Fruit fly (Drosophila melanogaster) whole organism, prepupa: ENCODE measurements around the gene DAAM.
A peak's percentile ranks its signal among the peaks of the same experiment; 100 is the strongest.

Experiments used
- Blimp-1 ChIP-seq: fragments of 200-800 bp; sonication (Bioruptor generic); optimal IDR thresholded peaks from 3 replicates; lab custom pipeline; 2017; ENCODE audit warnings: missing biosample characterization, missing genetic modification characterization, mild to moderate bottlenecking, moderate library complexity, missing genetic modification reagents
- CG10669 ChIP-seq: fragments of 200-800 bp; sonication (Bioruptor generic); optimal IDR thresholded peaks from 3 replicates; lab custom pipeline; 2018; ENCODE audit warnings: missing biosample characterization, mild to moderate bottlenecking, missing genetic modification characterization, moderate library complexity
- CG11902 ChIP-seq: fragments of 200-800 bp; sonication (Bioruptor generic); optimal IDR thresholded peaks from 3 replicates; lab custom pipeline; 2016; ENCODE audit warnings: missing biosample characterization, missing genetic modification characterization
- CG15336 ChIP-seq: fragments of 200-800 bp; sonication (Bioruptor generic); IDR thresholded peaks from 2 replicates; pipeline ENCODE4 v1.3.6; 2022; ENCODE audit warnings: missing biosample characterization, missing genetic modification characterization
- CG3032 ChIP-seq: fragments of 200-800 bp; optimal IDR thresholded peaks from 2 replicates; lab custom pipeline; 2019; ENCODE audit warnings: missing biosample characterization, mild to moderate bottlenecking, missing genetic modification characterization, moderate library complexity
- CG31627 ChIP-seq: fragments of 200-800 bp; sonication (Bioruptor generic); optimal IDR thresholded peaks from 3 replicates; lab custom pipeline; 2016; ENCODE audit warnings: missing biosample characterization, missing genetic modification characterization
- CG32006 ChIP-seq: fragments of 200-800 bp; sonication (Bioruptor generic); optimal IDR thresholded peaks from 3 replicates; lab custom pipeline; 2017; ENCODE audit warnings: missing biosample characterization, mild to moderate bottlenecking, missing genetic modification characterization
- CG34406 ChIP-seq: fragments of 200-800 bp; sonication (Bioruptor generic); optimal IDR thresholded peaks from 3 replicates; lab custom pipeline; 2016; ENCODE audit warnings: missing biosample characterization, missing genetic modification characterization
- CG3919 ChIP-seq: fragments of 200-800 bp; sonication (Bioruptor generic); optimal IDR thresholded peaks from 3 replicates; lab custom pipeline; 2016; ENCODE audit warnings: missing biosample characterization, missing genetic modification characterization
- CG6163 ChIP-seq: fragments of 200-800 bp; sonication (Bioruptor generic); IDR thresholded peaks from 3 replicates; pipeline ENCODE4 v1.3.6; 2022; ENCODE audit warnings: missing biosample characterization, missing genetic modification characterization
- CG6276 ChIP-seq: fragments of 200-800 bp; sonication (Bioruptor generic); optimal IDR thresholded peaks from 2 replicates; lab custom pipeline; 2017; ENCODE audit warnings: missing biosample characterization, mild to moderate bottlenecking, missing genetic modification characterization
- CG6792 ChIP-seq: fragments of 200-800 bp; sonication (Bioruptor generic); optimal IDR thresholded peaks from 3 replicates; lab custom pipeline; 2016; ENCODE audit warnings: missing biosample characterization, missing genetic modification characterization
- CG6808 ChIP-seq: fragments of 200-800 bp; sonication (Bioruptor generic); optimal IDR thresholded peaks from 3 replicates; lab custom pipeline; 2017; ENCODE audit warnings: missing biosample characterization, missing genetic modification characterization, mild to moderate bottlenecking, moderate library complexity, missing genetic modification reagents
- CG6854 ChIP-seq: fragments of 200-800 bp; sonication (Bioruptor generic); optimal IDR thresholded peaks from 2 replicates; lab custom pipeline; 2017; ENCODE audit warnings: missing biosample characterization, mild to moderate bottlenecking, missing genetic modification characterization
- CG8632 ChIP-seq: fragments of 200-800 bp; sonication (Bioruptor generic); optimal IDR thresholded peaks from 3 replicates; lab custom pipeline; 2016; ENCODE audit warnings: missing biosample characterization, missing genetic modification characterization
- Eip78C ChIP-seq: fragments of 200-800 bp; sonication (Bioruptor generic); peaks from one replicate; lab custom pipeline; 2016; ENCODE audit warnings: missing biosample characterization, missing genetic modification characterization
- Ets21C ChIP-seq: fragments of 200-800 bp; sonication (Bioruptor generic); optimal IDR thresholded peaks from 3 replicates; lab custom pipeline; 2016; ENCODE audit warnings: missing biosample characterization, missing genetic modification characterization
- Ets96B ChIP-seq: fragments of 200-800 bp; optimal IDR thresholded peaks from 2 replicates; lab custom pipeline; 2019; ENCODE audit warnings: missing biosample characterization, mild to moderate bottlenecking, missing genetic modification characterization, moderate library complexity
- Gug ChIP-seq: fragments of 200-800 bp; sonication (Bioruptor generic); IDR thresholded peaks from 2 replicates; pipeline ENCODE4 v1.3.6; 2022; ENCODE audit warnings: missing biosample characterization, missing genetic modification characterization
- Hr39 ChIP-seq: fragments of 200-800 bp; sonication (Bioruptor generic); optimal IDR thresholded peaks from 2 replicates; lab custom pipeline; 2016; ENCODE audit warnings: missing biosample characterization, missing genetic modification characterization
- Hr4 ChIP-seq: fragments of 200-800 bp; sonication (Bioruptor generic); optimal IDR thresholded peaks from 3 replicates; lab custom pipeline; 2016; ENCODE audit warnings: missing biosample characterization, missing genetic modification characterization
- Lpt ChIP-seq: fragments of 200-800 bp; sonication (Bioruptor generic); optimal IDR thresholded peaks from 3 replicates; lab custom pipeline; 2016; ENCODE audit warnings: missing biosample characterization, missing genetic modification characterization
- Smox ChIP-seq: fragments of 200-800 bp; sonication (Bioruptor generic); optimal IDR thresholded peaks from 3 replicates; lab custom pipeline; 2016; ENCODE audit warnings: missing biosample characterization, missing genetic modification characterization
- Sox102F ChIP-seq: fragments of 200-800 bp; sonication (Bioruptor generic); optimal IDR thresholded peaks from 2 replicates; lab custom pipeline; 2016; ENCODE audit warnings: missing biosample characterization, mild to moderate bottlenecking, missing genetic modification characterization
- Sox14 ChIP-seq: fragments of 200-800 bp; sonication (Bioruptor generic); optimal IDR thresholded peaks from 3 replicates; lab custom pipeline; 2016; ENCODE audit warnings: missing biosample characterization, missing genetic modification characterization
- acj6 ChIP-seq: fragments of 200-800 bp; sonication (Bioruptor generic); optimal IDR thresholded peaks from 3 replicates; lab custom pipeline; 2016; ENCODE audit warnings: missing biosample characterization, missing genetic modification characterization
- cyc ChIP-seq: fragments of 200-800 bp; sonication (Bioruptor generic); optimal IDR thresholded peaks from 3 replicates; lab custom pipeline; 2016; ENCODE audit warnings: missing biosample characterization, missing genetic modification characterization
- dac ChIP-seq: fragments of 200-800 bp; sonication (Bioruptor generic); optimal IDR thresholded peaks from 2 replicates; lab custom pipeline; 2017; ENCODE audit warnings: missing biosample characterization, mild to moderate bottlenecking, missing genetic modification characterization
- eg ChIP-seq: fragments of 200-800 bp; sonication (Bioruptor generic); IDR thresholded peaks from 3 replicates; pipeline ENCODE4 v1.3.6; 2022; ENCODE audit warnings: missing biosample characterization, missing genetic modification characterization
- esn ChIP-seq: fragments of 200-800 bp; sonication (Bioruptor generic); optimal IDR thresholded peaks from 2 replicates; lab custom pipeline; 2016; ENCODE audit warnings: missing biosample characterization, mild to moderate bottlenecking, missing genetic modification characterization, moderate library complexity
- fd85E ChIP-seq: fragments of 200-800 bp; sonication (Bioruptor generic); optimal IDR thresholded peaks from 3 replicates; lab custom pipeline; 2016; ENCODE audit warnings: missing biosample characterization, missing genetic modification characterization
- fkh ChIP-seq: fragments of 200-800 bp; sonication (Bioruptor generic); optimal IDR thresholded peaks from 3 replicates; lab custom pipeline; 2017; ENCODE audit warnings: missing biosample characterization, mild to moderate bottlenecking, missing genetic modification characterization, moderate library complexity
- lz ChIP-seq: fragments of 200-800 bp; sonication (Bioruptor generic); optimal IDR thresholded peaks from 3 replicates; lab custom pipeline; 2016; ENCODE audit warnings: missing biosample characterization, missing genetic modification characterization
- ss ChIP-seq, 2 experiments: fragments of 200-800 bp; sonication (Bioruptor generic); optimal IDR thresholded peaks; 2 replicates in 1 of 2; 3 replicates in 1 of 2; lab custom pipeline; 2017 to 2018; ENCODE audit warnings: mild to moderate bottlenecking in 2 of 2, missing biosample characterization in 2 of 2, missing genetic modification characterization in 2 of 2, moderate library complexity in 1 of 2
- topi ChIP-seq: fragments of 200-800 bp; sonication (Bioruptor generic); optimal IDR thresholded peaks from 3 replicates; lab custom pipeline; 2016; ENCODE audit warnings: missing biosample characterization, missing genetic modification characterization
- vri ChIP-seq: fragments of 200-800 bp; sonication (Bioruptor generic); optimal IDR thresholded peaks from 3 replicates; lab custom pipeline; 2016; ENCODE audit warnings: missing biosample characterization, mild to moderate bottlenecking, missing genetic modification characterization

The DAAM gene

dm6 chrX:1346833-1347232, 24.7 kb upstream of the DAAM start:
- TF ChIP-seq Blimp-1 (GFP tag; lab: Kevin White, UChicago): no peak
- no peak for TF ChIP-seq CG11902 (GFP tag; lab: Kevin White, UChicago)
- TF ChIP-seq CG6808 (GFP tag; lab: Kevin White, UChicago): no peak
- no peak for TF ChIP-seq dac
- no peak for TF ChIP-seq CG34406 (GFP tag; lab: Kevin White, UChicago)
- TF ChIP-seq lz: no peak
- TF ChIP-seq Ets96B (tag; lab: Kevin White, UChicago): no peak
- no peak for TF ChIP-seq Lpt (GFP tag; lab: Kevin White, UChicago)
- no peak for TF ChIP-seq CG6163 (GFP tag; lab: Robert Waterston, UW)
- no peak for TF ChIP-seq CG3919 (GFP tag; lab: Kevin White, UChicago)
- no peak for TF ChIP-seq Ets21C (GFP tag; lab: Kevin White, UChicago)
- no peak for TF ChIP-seq CG3032
- TF ChIP-seq CG32006: no peak
- no peak for TF ChIP-seq CG6792 (GFP tag; lab: Kevin White, UChicago)
- no peak for TF ChIP-seq Sox14 (GFP tag; lab: Kevin White, UChicago)
- TF ChIP-seq CG10669 (GFP tag; lab: Kevin White, UChicago): no peak
- no peak for TF ChIP-seq Hr4
- no peak for TF ChIP-seq cyc (GFP tag; lab: Kevin White, UChicago)
- TF ChIP-seq Smox (GFP tag; lab: Kevin White, UChicago): no peak
- TF ChIP-seq, all 60 proteins: peak for 0

dm6 chrX:1346256-1346655, 24.1 kb upstream of the DAAM start, which contains the start of gene Tsp2A:
Gene Tsp2A (plus strand): TSS chrX:1346553.
- TF ChIP-seq vri (GFP tag; lab: Kevin White, UChicago) (peak; percentile 96), CG8632 (GFP tag; lab: Kevin White, UChicago) (no peak)

- no peak for TF ChIP-seq Gug (GFP tag; lab: Robert Waterston, UW)
- peak; percentile 77 for TF ChIP-seq Eip78C (GFP tag; lab: Kevin White, UChicago)
- TF ChIP-seq Sox14 (GFP tag; lab: Kevin White, UChicago): peak; percentile 42
- TF ChIP-seq esn (GFP tag; lab: Kevin White, UChicago): peak; percentile 12
- peak; percentile 11 for TF ChIP-seq Sox102F
- TF ChIP-seq Ets21C (GFP tag; lab: Kevin White, UChicago): no peak
- TF ChIP-seq topi (GFP tag; lab: Kevin White, UChicago): peak; percentile 11
Measured at dm6 chrX:1341944-1342392, 19.8 kb upstream of the DAAM start, which contains the start of gene Naa30A. Gene Naa30A (plus strand): TSS chrX:1342106.

dm6 chrX:1341528-1341927, 19.4 kb upstream of the DAAM start, which contains the start of gene CG11409:
Gene CG11409 (minus strand): TSS chrX:1341587.
- TF ChIP-seq cyc (GFP tag; lab: Kevin White, UChicago): peak; percentile 5
- peak; percentile 36 for TF ChIP-seq Hr39 (GFP tag; lab: Kevin White, UChicago)
- TF ChIP-seq esn (GFP tag; lab: Kevin White, UChicago): peak; percentile 37
- no peak for TF ChIP-seq fd85E
- no peak for TF ChIP-seq fkh
- peak; percentile 2 for TF ChIP-seq CG3032
- TF ChIP-seq CG31627 (GFP tag; lab: Kevin White, UChicago): peak; percentile 30
- peak; percentile 28 for TF ChIP-seq acj6 (GFP tag; lab: Kevin White, UChicago)
- no peak for TF ChIP-seq CG6276 (GFP tag; lab: Kevin White, UChicago)

dm6 chrX:1337998-1338397, 15.8 kb upstream of the DAAM start:
- TF ChIP-seq CG15336 (GFP tag; lab: Robert Waterston, UW): peak; percentile 37; the same call in 1 of the 2 replicates
- no peak for TF ChIP-seq CG6854 (GFP tag; lab: Kevin White, UChicago)
- TF ChIP-seq Sox14 (GFP tag; lab: Kevin White, UChicago): no peak
- peak; percentile 40; the same call in 1 of the 3 replicates for TF ChIP-seq eg
- peak in 1 of 2 experiments; percentile 18 for TF ChIP-seq ss (GFP tag; optimal IDR thresholded peaks at IDR 0.05; lab: Kevin White, UChicago)
- peak; percentile 29 for TF ChIP-seq CG3919 (GFP tag; lab: Kevin White, UChicago)
- peak; percentile 44 for TF ChIP-seq Eip78C (GFP tag; lab: Kevin White, UChicago)
- peak; percentile 4 for TF ChIP-seq Lpt (GFP tag; lab: Kevin White, UChicago)
